Fruit fly (Drosophila melanogaster): ENCODE measurements around the gene Ptpmeg.

Gene Ptpmeg

DNA sequence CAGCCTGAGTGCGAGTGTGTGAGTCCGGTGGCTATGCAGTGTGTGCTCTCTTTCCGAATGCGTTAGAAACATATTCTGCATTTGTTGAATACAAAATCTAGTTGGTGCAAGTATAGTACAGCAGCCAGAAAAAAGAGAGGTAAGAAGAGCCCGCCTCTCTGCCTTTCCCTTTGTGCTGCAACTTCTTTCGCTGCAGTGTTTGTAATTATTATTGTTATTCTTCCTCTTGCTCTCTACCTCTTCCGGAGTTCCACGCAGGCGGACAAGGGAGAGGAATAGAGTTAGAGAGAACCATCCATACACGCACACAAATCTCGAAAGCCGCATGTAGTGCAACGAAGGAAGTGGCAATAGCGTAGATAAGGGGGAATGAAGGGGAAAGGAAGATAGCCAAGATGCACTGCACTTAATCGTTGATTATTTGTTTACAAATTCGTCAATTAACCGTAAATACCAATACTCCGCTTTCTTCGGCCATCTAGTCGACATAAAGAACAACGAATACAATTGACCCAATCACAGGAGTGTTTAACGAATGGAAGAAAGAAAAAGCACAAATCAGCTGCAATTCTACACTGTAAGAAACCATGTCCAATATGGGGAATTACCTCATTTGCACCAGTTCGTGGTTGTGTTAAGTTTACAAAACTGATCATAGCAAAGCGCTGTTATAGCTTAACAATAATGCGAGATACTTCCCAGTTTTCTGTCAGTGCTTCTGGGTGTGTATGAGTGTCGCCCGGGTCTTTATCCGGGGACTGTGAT, 19.9 kb downstream of the Ptpmeg start (continued):
- no peak for TF ChIP-seq CG13894 (tag; optimal IDR thresholded peaks at IDR 0.05)
- peak in 1 of 2 experiments; percentile 54 for TF ChIP-seq Eip74EF (GFP tag; optimal IDR thresholded peaks at IDR 0.05)
- no peak for TF ChIP-seq zen2 (GFP tag; IDR thresholded peaks at IDR 0.05; ENCODE audit: partially characterized antibody)
- peak; percentile 69 for TF ChIP-seq CG6254 (GFP tag; optimal IDR thresholded peaks at IDR 0.05)
- TF ChIP-seq sqz (GFP tag; optimal IDR thresholded peaks at IDR 0.05): no peak
- TF ChIP-seq CG15011 (GFP tag; optimal IDR thresholded peaks at IDR 0.05): no peak
- peak; percentile 63 for TF ChIP-seq CG14441 (GFP tag; IDR thresholded peaks at IDR 0.05)
- no peak for TF ChIP-seq eve (GFP tag; optimal IDR thresholded peaks at IDR 0.05)
- TF ChIP-seq NC2α (GFP tag; optimal IDR thresholded peaks at IDR 0.05): no peak
- TF ChIP-seq gcm2 (GFP tag; optimal IDR thresholded peaks at IDR 0.05): peak; percentile 33
- TF ChIP-seq lola (GFP tag; optimal IDR thresholded peaks at IDR 0.05): peak in 1 of 3 experiments; percentile 69
- TF ChIP-seq Doc3 (GFP tag; IDR thresholded peaks at IDR 0.05; ENCODE audit: partially characterized antibody): no peak
- peak; percentile 74 for TF ChIP-seq chn (GFP tag; optimal IDR thresholded peaks at IDR 0.05)
- TF ChIP-seq zf30C (GFP tag; optimal IDR thresholded peaks at IDR 0.05): peak; percentile 81
- no peak for TF ChIP-seq pros (GFP tag; optimal IDR thresholded peaks at IDR 0.05)
- TF ChIP-seq psq (GFP tag; optimal IDR thresholded peaks at IDR 0.05): peak; percentile 56
- TF ChIP-seq Chrac-16 (GFP tag; optimal IDR thresholded peaks at IDR 0.05): peak; percentile 76
- peak; percentile 67 for TF ChIP-seq CG10959 (GFP tag; IDR thresholded peaks at IDR 0.05)
- no peak for TF ChIP-seq pzg (GFP tag; optimal IDR thresholded peaks at IDR 0.05)
- TF ChIP-seq PHDP (tag; optimal IDR thresholded peaks at IDR 0.05): peak; percentile 62
- TF ChIP-seq CG12769 (tag; optimal IDR thresholded peaks at IDR 0.05): peak; percentile 51
- peak; percentile 60 for TF ChIP-seq kni (GFP tag; optimal IDR thresholded peaks at IDR 0.05)
- no peak for TF ChIP-seq Bgb (GFP tag; IDR thresholded peaks at IDR 0.05; ENCODE audit: partially characterized antibody)
- 0 out of 2 replicates have a peak, but pooled peaks have one; percentile 35 for TF ChIP-seq CG3847 (GFP tag; IDR thresholded peaks at IDR 0.05)
- TF ChIP-seq insv (GFP tag; optimal IDR thresholded peaks at IDR 0.05): no peak
- no peak for TF ChIP-seq fd102C (GFP tag; optimal IDR thresholded peaks at IDR 0.05)
- TF ChIP-seq CG32532 (GFP tag; IDR thresholded peaks at IDR 0.05): no peak
- TF ChIP-seq zfh1 (GFP tag; IDR thresholded peaks at IDR 0.05): peak; percentile 92
- no peak for TF ChIP-seq CG2129 (GFP tag; IDR thresholded peaks at IDR 0.05; ENCODE audit: partially characterized antibody)
- peak; percentile 81 for TF ChIP-seq CG15479 (GFP tag; optimal IDR thresholded peaks at IDR 0.05)
- TF ChIP-seq CG16813 (GFP tag; IDR thresholded peaks at IDR 0.05; ENCODE audit: partially characterized antibody): no peak
- no peak for TF ChIP-seq ERR (GFP tag; optimal IDR thresholded peaks at IDR 0.05)
- no peak for TF ChIP-seq Dip3 (GFP tag; optimal IDR thresholded peaks at IDR 0.05)
- no peak for TF ChIP-seq sc (optimal IDR thresholded peaks at IDR 0.05)
- TF ChIP-seq sc (GFP tag; optimal IDR thresholded peaks at IDR 0.05): peak; percentile 78
- peak; percentile 61 for TF ChIP-seq nom (GFP tag; optimal IDR thresholded peaks at IDR 0.05)
- TF ChIP-seq chm (GFP tag; IDR thresholded peaks at IDR 0.05): peak; percentile 88
- peak; percentile 73; the same call in 2 of the 3 replicates for TF ChIP-seq ken (GFP tag; IDR thresholded peaks at IDR 0.05)
- TF ChIP-seq bowl (GFP tag; IDR thresholded peaks at IDR 0.05): no peak
- TF ChIP-seq CG42726 (GFP tag; IDR thresholded peaks at IDR 0.05; ENCODE audit: partially characterized antibody): no peak
- peak; percentile 46 for TF ChIP-seq CG9876 (GFP tag; optimal IDR thresholded peaks at IDR 0.05)
- TF ChIP-seq Tbp (GFP tag; optimal IDR thresholded peaks at IDR 0.05): no peak
- peak; percentile 67 for TF ChIP-seq Abd-B (GFP tag; optimal IDR thresholded peaks at IDR 0.05)
- peak; percentile 66 for TF ChIP-seq CoRest (tag; optimal IDR thresholded peaks at IDR 0.05)
- TF ChIP-seq tx (GFP tag; optimal IDR thresholded peaks at IDR 0.05): peak; percentile 59
- TF ChIP-seq sug (tag; optimal IDR thresholded peaks at IDR 0.05): no peak
- TF ChIP-seq chinmo (GFP tag; IDR thresholded peaks at IDR 0.05; ENCODE audit: partially characterized antibody): no peak
- TF ChIP-seq CG1602 (GFP tag; optimal IDR thresholded peaks at IDR 0.05): peak; percentile 57

All from whole organism, embryonic.